Worm (Caenorhabditis elegans): ENCODE results near the gene ceh-38.

ce11 chrII:6973501-6973900, 22.2 kb downstream of the ceh-38 start, which contains the start of gene sod-1:
- TF ChIP-seq ama-1 (optimal IDR thresholded peaks at IDR 0.05) (no peak), sea-1 (GFP tag; conservative IDR thresholded peaks at IDR 0.05) (no peak), ceh-13 (GFP tag; optimal IDR thresholded peaks at IDR 0.05) (no peak), hmbx-1 (tag; optimal IDR thresholded peaks at IDR 0.05) (no peak), aly-1 (tag; optimal IDR thresholded peaks at IDR 0.05) (no peak), scrt-1 (GFP tag; IDR thresholded peaks at IDR 0.05) (no peak), ceh-36 (tag; optimal IDR thresholded peaks at IDR 0.05) (no peak), flt-1 (GFP tag; IDR thresholded peaks at IDR 0.05) (no peak)
